Worm (Caenorhabditis elegans) whole organism, mixed stage, embryonic: Measurements from ENCODE around the gene cyp-35A4.

Source experiments
- bed-3 ChIP-seq: fragments of 200-800 bp; sonication (Bioruptor generic); optimal IDR thresholded peaks from 3 replicates; lab custom pipeline; 2018; ENCODE audit warnings: mild to moderate bottlenecking, missing genetic modification characterization, moderate library complexity, missing compliant biosample characterization
- blmp-1 ChIP-seq: fragments of 150-350 bp; optimal IDR thresholded peaks from 2 replicates; lab custom pipeline; 2014; ENCODE audit warnings: missing biosample characterization, missing genetic modification characterization
- ceh-39 ChIP-seq: fragments of 150-350 bp; optimal IDR thresholded peaks from 2 replicates; lab custom pipeline; 2014; ENCODE audit warnings: missing biosample characterization, missing genetic modification characterization
- ceh-83 ChIP-seq: fragments of 200-800 bp; sonication (Bioruptor generic); optimal IDR thresholded peaks from 2 replicates; lab custom pipeline; 2018; ENCODE audit warnings: mild to moderate bottlenecking, missing genetic modification characterization, missing compliant biosample characterization
- ces-1 ChIP-seq: fragments of 150-350 bp; optimal IDR thresholded peaks from 2 replicates; lab custom pipeline; 2014; ENCODE audit warnings: missing biosample characterization, missing genetic modification reagents, missing genetic modification characterization
- drap-1 ChIP-seq: fragments of 200-800 bp; sonication (Bioruptor generic); optimal IDR thresholded peaks from 3 replicates; lab custom pipeline; 2018; ENCODE audit warnings: mild to moderate bottlenecking, missing genetic modification characterization, missing compliant biosample characterization
- elt-1 ChIP-seq: sonication (generic microtip); optimal IDR thresholded peaks from 2 replicates; lab custom pipeline; 2017; ENCODE audit warnings: missing genetic modification characterization, mild to moderate bottlenecking, missing compliant biosample characterization, antibody characterized with exemption, moderate library complexity, borderline replicate concordance; ENCODE audit not compliant: insufficient read depth
- flh-1 ChIP-seq: fragments of 200-800 bp; sonication (Bioruptor generic); optimal IDR thresholded peaks from 2 replicates; lab custom pipeline; 2018; ENCODE audit warnings: mild to moderate bottlenecking, missing genetic modification characterization, moderate library complexity, missing compliant biosample characterization
- hlh-1 ChIP-seq: fragments of 150-350 bp; optimal IDR thresholded peaks from 2 replicates; lab custom pipeline; 2014; ENCODE audit warnings: missing biosample characterization, missing genetic modification reagents, missing genetic modification characterization
- lin-13 ChIP-seq: fragments of 150-350 bp; optimal IDR thresholded peaks from 2 replicates; lab custom pipeline; 2014; ENCODE audit warnings: missing biosample characterization, missing genetic modification characterization
- lin-32 ChIP-seq: fragments of 200-800 bp; sonication (Bioruptor generic); optimal IDR thresholded peaks from 2 replicates; lab custom pipeline; 2018; ENCODE audit warnings: mild to moderate bottlenecking, missing genetic modification characterization, missing compliant biosample characterization
- lsy-2 ChIP-seq: fragments of 150-350 bp; optimal IDR thresholded peaks from 2 replicates; lab custom pipeline; 2014; ENCODE audit warnings: missing biosample characterization, missing genetic modification characterization
- mab-5 ChIP-seq: fragments of 150-350 bp; optimal IDR thresholded peaks from 2 replicates; lab custom pipeline; 2014; ENCODE audit warnings: missing biosample characterization, missing genetic modification characterization
- mep-1 ChIP-seq: fragments of 150-350 bp; optimal IDR thresholded peaks from 2 replicates; lab custom pipeline; 2017; ENCODE audit warnings: missing biosample characterization, missing genetic modification reagents, missing genetic modification characterization, inconsistent platforms
- mls-2 ChIP-seq: sonication (generic microtip); optimal IDR thresholded peaks from 2 replicates; lab custom pipeline; 2016; ENCODE audit warnings: mild to moderate bottlenecking, missing genetic modification characterization, moderate library complexity, missing compliant biosample characterization
- nhr-2 ChIP-seq: fragments of 150-350 bp; optimal IDR thresholded peaks from 2 replicates; lab custom pipeline; 2014; ENCODE audit warnings: missing biosample characterization, missing genetic modification characterization
- nhr-28 ChIP-seq: fragments of 150-350 bp; optimal IDR thresholded peaks from 2 replicates; lab custom pipeline; 2014; ENCODE audit warnings: missing biosample characterization, missing genetic modification characterization
- nhr-76 ChIP-seq: sonication (generic microtip); optimal IDR thresholded peaks from 2 replicates; lab custom pipeline; 2017; ENCODE audit warnings: missing biosample characterization, missing genetic modification characterization
- pha-4 ChIP-seq: fragments of 150-350 bp; optimal IDR thresholded peaks from 2 replicates; lab custom pipeline; 2018; ENCODE audit warnings: missing biosample characterization, missing genetic modification reagents, missing genetic modification characterization
- sem-2 ChIP-seq: fragments of 200-800 bp; sonication (Bioruptor generic); optimal IDR thresholded peaks from 2 replicates; lab custom pipeline; 2018; ENCODE audit warnings: mild to moderate bottlenecking, missing genetic modification characterization, missing compliant biosample characterization
- snpc-4 ChIP-seq: fragments of 150-350 bp; optimal IDR thresholded peaks from 2 replicates; lab custom pipeline; 2014; ENCODE audit warnings: missing biosample characterization, missing genetic modification characterization
- sptf-1 ChIP-seq: sonication (generic microtip); optimal IDR thresholded peaks from 2 replicates; lab custom pipeline; 2017; ENCODE audit warnings: mild to moderate bottlenecking, missing genetic modification characterization, moderate library complexity, missing compliant biosample characterization
- tbx-8 ChIP-seq: fragments of 200-800 bp; sonication (Bioruptor generic); optimal IDR thresholded peaks from 2 replicates; lab custom pipeline; 2018; ENCODE audit warnings: mild to moderate bottlenecking, missing genetic modification characterization, moderate library complexity, missing compliant biosample characterization
- unc-120 ChIP-seq: sonication (generic microtip); optimal IDR thresholded peaks from 2 replicates; lab custom pipeline; 2017; ENCODE audit warnings: missing genetic modification characterization, missing compliant biosample characterization; ENCODE audit not compliant: poor library complexity, severe bottlenecking
- unc-39 ChIP-seq: fragments of 150-350 bp; optimal IDR thresholded peaks from 2 replicates; lab custom pipeline; 2014; ENCODE audit warnings: missing biosample characterization, missing genetic modification characterization
- unc-62 ChIP-seq: fragments of 150-350 bp; optimal IDR thresholded peaks from 2 replicates; lab custom pipeline; 2014; ENCODE audit warnings: missing biosample characterization, missing genetic modification reagents, missing genetic modification characterization
- zip-8 ChIP-seq: fragments of 150-350 bp; optimal IDR thresholded peaks from 2 replicates; lab custom pipeline; 2014; ENCODE audit warnings: missing biosample characterization, missing genetic modification characterization
- ztf-11 ChIP-seq: fragments of 150-350 bp; optimal IDR thresholded peaks from 2 replicates; lab custom pipeline; 2014; ENCODE audit warnings: missing biosample characterization, missing genetic modification characterization

Gene cyp-35A4

DNA sequence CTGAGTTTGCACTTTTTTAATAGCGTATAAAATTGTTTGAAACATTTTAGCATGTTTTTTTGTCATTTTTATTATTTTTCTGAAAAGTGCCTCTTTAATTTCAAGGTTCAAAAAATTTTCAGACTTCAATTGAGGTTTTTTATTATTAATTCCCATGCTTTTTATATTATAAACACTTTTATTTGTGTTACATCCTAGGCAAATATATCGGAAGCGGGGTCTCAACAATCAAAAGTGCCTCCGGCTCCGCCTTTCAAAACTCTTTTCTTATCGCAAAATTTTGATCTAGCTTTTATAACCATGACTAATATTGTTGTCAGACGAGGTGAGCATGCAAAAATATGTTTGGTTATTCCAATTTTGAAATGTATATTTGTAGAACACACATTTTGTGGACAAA is 42.0 kb downstream of the cyp-35A4 start, which contains the start of gene otpl-2:
otpl-2 (plus strand) TSS at position 301 of the 400 bp plus-strand sequence.
- TF ChIP-seq lin-13 (tag; lab: Kevin White, UChicago) (no peak), unc-62 (no peak), elt-1 (tag; lab: Kevin White, UChicago) (no peak), ces-1 (GFP tag; lab: Kevin White, UChicago) (no peak), tbx-8 (GFP tag; lab: Kevin White, UChicago) (no peak)

ce11 chrV:4080546-4080945 is 49.1 kb downstream of the cyp-35A4 start:
- TF ChIP-seq ces-1 (GFP tag; lab: Kevin White, UChicago) (no peak), sptf-1 (tag; lab: Kevin White, UChicago) (no peak), ztf-11 (tag; lab: Kevin White, UChicago) (no peak), blmp-1 (tag; lab: Kevin White, UChicago) (no peak), bed-3 (GFP tag; lab: Kevin White, UChicago) (no peak), mls-2 (tag; lab: Kevin White, UChicago) (no peak), elt-1 (tag; lab: Kevin White, UChicago) (no peak), tbx-8 (GFP tag; lab: Kevin White, UChicago) (no peak), mep-1 (tag; lab: Kevin White, UChicago) (no peak), lsy-2 (tag; lab: Kevin White, UChicago) (no peak)

ce11 chrV:4081283-4081682 is 49.9 kb downstream of the cyp-35A4 start, which contains the start of gene srh-211:
Gene srh-211 (minus strand): TSS chrV:4081383.
- no peak for TF ChIP-seq unc-62
- TF ChIP-seq flh-1: no peak
- no peak for TF ChIP-seq nhr-28 (tag; lab: Kevin White, UChicago)
- TF ChIP-seq mls-2 (tag; lab: Kevin White, UChicago): no peak
- no peak for TF ChIP-seq nhr-2 (tag; lab: Kevin White, UChicago)
- TF ChIP-seq unc-120 (tag; lab: Kevin White, UChicago): no peak
- no peak for TF ChIP-seq pha-4
- TF ChIP-seq snpc-4 (tag; lab: Kevin White, UChicago): no peak
- no peak for TF ChIP-seq drap-1 (GFP tag; lab: Kevin White, UChicago)
- TF ChIP-seq nhr-76 (tag; lab: Kevin White, UChicago): no peak
- no peak for TF ChIP-seq hlh-1
- no peak for TF ChIP-seq tbx-8 (GFP tag; lab: Kevin White, UChicago)
- TF ChIP-seq sptf-1 (tag; lab: Kevin White, UChicago): no peak
- no peak for TF ChIP-seq ceh-83 (GFP tag; lab: Kevin White, UChicago)
- no peak for TF ChIP-seq ceh-39

DNA sequence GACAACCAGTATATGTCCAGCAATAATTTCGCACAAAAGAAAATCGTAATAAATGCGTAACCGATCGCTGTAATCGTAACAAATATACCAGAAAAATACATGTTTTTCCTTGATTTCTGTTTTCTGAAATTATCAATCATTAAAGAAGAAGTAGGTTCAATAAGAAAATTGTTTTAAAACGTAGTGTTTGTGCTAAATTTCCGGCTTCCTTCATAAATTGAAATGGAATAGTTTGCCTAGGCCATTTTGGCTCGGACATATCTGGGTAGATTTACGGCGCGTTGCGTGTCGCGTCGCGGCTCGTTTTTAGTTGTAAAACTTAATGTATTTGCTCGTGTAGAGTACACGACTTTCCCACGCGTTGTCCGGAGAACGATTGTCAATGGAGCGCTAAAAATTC is 51.5 kb downstream of the cyp-35A4 start, which contains the start of gene F38H12.5:
F38H12.5 (minus strand) TSS at position 101 of the 400 bp plus-strand sequence.
- TF ChIP-seq nhr-28 (tag; lab: Kevin White, UChicago) (no peak), pha-4 (no peak), lin-32 (no peak), flh-1 (no peak), mab-5 (tag; lab: Kevin White, UChicago) (no peak), zip-8 (no peak), mls-2 (tag; lab: Kevin White, UChicago) (no peak), nhr-76 (tag; lab: Kevin White, UChicago) (no peak), ztf-11 (tag; lab: Kevin White, UChicago) (no peak), tbx-8 (GFP tag; lab: Kevin White, UChicago) (no peak), ceh-83 (GFP tag; lab: Kevin White, UChicago) (no peak), bed-3 (GFP tag; lab: Kevin White, UChicago) (no peak), hlh-1 (no peak), unc-39 (no peak), sptf-1 (tag; lab: Kevin White, UChicago) (no peak), sem-2 (GFP tag; lab: Kevin White, UChicago) (no peak), lin-13 (tag; lab: Kevin White, UChicago) (no peak), lsy-2 (tag; lab: Kevin White, UChicago) (no peak)
